Worm (Caenorhabditis elegans): ENCODE measurements around the gene C10E2.5.

- no peak for TF ChIP-seq nhr-237 (tag; optimal IDR thresholded peaks at IDR 0.05)
- TF ChIP-seq ceh-16 (tag; optimal IDR thresholded peaks at IDR 0.05) = no peak
- TF ChIP-seq ztf-11 (tag; optimal IDR thresholded peaks at IDR 0.05) = no peak
- TF ChIP-seq elt-1 (tag; optimal IDR thresholded peaks at IDR 0.05) = peak; percentile 62
- peak; percentile 84 for TF ChIP-seq pqm-1 (tag; optimal IDR thresholded peaks at IDR 0.05)
- peak; percentile 88 for TF ChIP-seq pha-4 (tag; optimal IDR thresholded peaks at IDR 0.05)
- no peak for TF ChIP-seq ceh-82 (tag; optimal IDR thresholded peaks at IDR 0.05)
- TF ChIP-seq fos-1 (tag; optimal IDR thresholded peaks at IDR 0.05) = no peak
- peak; percentile 67 for TF ChIP-seq lin-39 (tag; optimal IDR thresholded peaks at IDR 0.05)
- no peak for TF ChIP-seq nhr-76 (tag; optimal IDR thresholded peaks at IDR 0.05)
These were observed 42.5 kb upstream of the C10E2.5 start for ce11 chrX:16796826-16797225.
